Worm (Caenorhabditis elegans): ENCODE results near the gene clec-158.

DNA sequence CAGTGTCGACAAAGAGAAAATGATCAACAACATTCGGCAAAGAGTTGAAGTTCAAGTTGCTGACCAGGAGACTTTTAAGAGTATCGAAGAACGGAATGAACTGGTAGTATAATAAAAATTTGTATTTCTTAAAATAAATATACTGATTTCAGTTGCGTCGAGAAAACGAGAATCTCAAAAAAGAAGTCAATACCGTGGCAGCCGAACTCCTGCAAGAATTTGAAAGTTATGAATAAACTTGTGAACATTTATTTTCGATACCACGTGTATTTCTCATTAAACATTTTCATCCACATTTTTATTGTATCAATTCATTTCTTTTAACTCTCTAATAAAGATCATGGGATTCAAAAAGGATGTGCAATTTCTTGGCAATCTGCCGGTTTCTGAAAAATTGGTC, 10.6 kb upstream of the clec-158 start, which contains the start of gene K04C2.8:
- TF ChIP-seq elt-2 (tag; optimal IDR thresholded peaks at IDR 0.05) (no peak), ama-1 (optimal IDR thresholded peaks at IDR 0.05) (no peak)
